Worm (Caenorhabditis elegans) whole organism, late embryonic: ENCODE measurements around the gene scl-1.

ENCODE experiments used
- C38D4.7 ChIP-seq: fragments of 200-800 bp; sonication (Bioruptor generic); optimal IDR thresholded peaks from 2 replicates; lab custom pipeline; 2018; ENCODE audit warnings: mild to moderate bottlenecking, missing genetic modification characterization, moderate library complexity, missing compliant biosample characterization
- F13H6.1 ChIP-seq: sonication (generic microtip); optimal IDR thresholded peaks from 2 replicates; lab custom pipeline; 2016; ENCODE audit warnings: missing genetic modification characterization, missing compliant biosample characterization
- K09A11.1 ChIP-seq: sonication (generic microtip); optimal IDR thresholded peaks from 2 replicates; lab custom pipeline; 2017; ENCODE audit warnings: antibody characterized with exemption, mild to moderate bottlenecking, missing genetic modification characterization, missing compliant biosample characterization; ENCODE audit not compliant: insufficient read depth
- T23F11.4 ChIP-seq: fragments of 200-800 bp; sonication (Bioruptor generic); optimal IDR thresholded peaks from 2 replicates; lab custom pipeline; 2018; ENCODE audit warnings: mild to moderate bottlenecking, missing genetic modification characterization, missing compliant biosample characterization
- ama-1 ChIP-seq: fragments of 150-350 bp; optimal IDR thresholded peaks from 2 replicates; lab custom pipeline; 2014
- ceh-2 ChIP-seq: sonication (generic microtip); optimal IDR thresholded peaks from 2 replicates; lab custom pipeline; 2016; ENCODE audit warnings: missing genotype, missing genetic modification characterization, missing compliant biosample characterization
- ceh-24 ChIP-seq: sonication (generic microtip); optimal IDR thresholded peaks from 2 replicates; lab custom pipeline; 2016; ENCODE audit warnings: mild to moderate bottlenecking, missing genetic modification characterization, missing compliant biosample characterization
- ceh-30 ChIP-seq: fragments of 150-350 bp; optimal IDR thresholded peaks from 2 replicates; lab custom pipeline; 2014; ENCODE audit warnings: missing biosample characterization, missing genetic modification characterization
- ceh-34 ChIP-seq: sonication (generic microtip); optimal IDR thresholded peaks from 2 replicates; lab custom pipeline; 2016; ENCODE audit warnings: mild to moderate bottlenecking, missing genetic modification characterization, missing compliant biosample characterization
- ceh-48 ChIP-seq: sonication (generic microtip); optimal IDR thresholded peaks from 2 replicates; lab custom pipeline; 2016; ENCODE audit warnings: missing genetic modification characterization, inconsistent platforms, missing compliant biosample characterization
- che-1 ChIP-seq: sonication (generic microtip); optimal IDR thresholded peaks from 2 replicates; lab custom pipeline; 2016; ENCODE audit warnings: mild to moderate bottlenecking, missing genetic modification characterization, missing compliant biosample characterization
- dmd-4 ChIP-seq: sonication (generic microtip); optimal IDR thresholded peaks from 2 replicates; lab custom pipeline; 2016; ENCODE audit warnings: borderline replicate concordance, missing genetic modification characterization, missing compliant biosample characterization
- elt-2 ChIP-seq: sonication (generic microtip); optimal IDR thresholded peaks from 2 replicates; lab custom pipeline; 2016; ENCODE audit warnings: missing genetic modification reagents, missing genetic modification characterization, missing compliant biosample characterization
- elt-4 ChIP-seq: sonication (generic microtip); optimal IDR thresholded peaks from 2 replicates; lab custom pipeline; 2016; ENCODE audit warnings: missing genetic modification characterization, missing compliant biosample characterization
- eyg-1 ChIP-seq: sonication (generic microtip); optimal IDR thresholded peaks from 2 replicates; lab custom pipeline; 2016; ENCODE audit warnings: missing genotype, missing genetic modification characterization, missing compliant biosample characterization
- fax-1 ChIP-seq: sonication (generic microtip); optimal IDR thresholded peaks from 2 replicates; lab custom pipeline; 2016; ENCODE audit warnings: missing genotype, missing genetic modification characterization, missing compliant biosample characterization
- hlh-15 ChIP-seq: sonication (generic microtip); optimal IDR thresholded peaks from 2 replicates; lab custom pipeline; 2016; ENCODE audit warnings: missing genetic modification characterization, missing compliant biosample characterization
- hlh-30 ChIP-seq: sonication (generic microtip); optimal IDR thresholded peaks from 2 replicates; lab custom pipeline; 2017; ENCODE audit warnings: antibody characterized with exemption, missing genetic modification characterization, missing compliant biosample characterization; ENCODE audit not compliant: insufficient read depth
- hlh-8 ChIP-seq: sonication (generic microtip); optimal IDR thresholded peaks from 2 replicates; lab custom pipeline; 2016; ENCODE audit warnings: missing genotype, missing genetic modification characterization, missing compliant biosample characterization
- lin-11 ChIP-seq: fragments of 200-800 bp; sonication (Bioruptor generic); optimal IDR thresholded peaks from 2 replicates; lab custom pipeline; 2018; ENCODE audit warnings: mild to moderate bottlenecking, missing genetic modification characterization, missing compliant biosample characterization
- nfya-1 ChIP-seq: sonication (generic microtip); optimal IDR thresholded peaks from 2 replicates; lab custom pipeline; 2017; ENCODE audit warnings: missing genetic modification characterization, mild to moderate bottlenecking, missing compliant biosample characterization, antibody characterized with exemption, moderate library complexity
- nhr-11 ChIP-seq: fragments of 150-350 bp; optimal IDR thresholded peaks from 2 replicates; lab custom pipeline; 2014; ENCODE audit warnings: missing biosample characterization, missing genetic modification characterization
- nhr-232 ChIP-seq: sonication (generic microtip); optimal IDR thresholded peaks from 2 replicates; lab custom pipeline; 2016; ENCODE audit warnings: missing genetic modification characterization, missing compliant biosample characterization
- npax-4 ChIP-seq: sonication (generic microtip); optimal IDR thresholded peaks from 2 replicates; lab custom pipeline; 2016; ENCODE audit warnings: missing genetic modification characterization, missing compliant biosample characterization
- odd-2 ChIP-seq: sonication (generic microtip); optimal IDR thresholded peaks from 2 replicates; lab custom pipeline; 2017; ENCODE audit warnings: antibody characterized with exemption, mild to moderate bottlenecking, missing genetic modification characterization, missing compliant biosample characterization
- pag-3 ChIP-seq: sonication (generic microtip); optimal IDR thresholded peaks from 2 replicates; lab custom pipeline; 2016; ENCODE audit warnings: missing compliant biosample characterization, missing genetic modification characterization, borderline replicate concordance
- pat-9 ChIP-seq: fragments of 200-800 bp; sonication (Bioruptor generic); optimal IDR thresholded peaks from 2 replicates; lab custom pipeline; 2018; ENCODE audit warnings: mild to moderate bottlenecking, missing genetic modification characterization, moderate library complexity, missing compliant biosample characterization
- pax-1 ChIP-seq: fragments of 150-350 bp; optimal IDR thresholded peaks from 2 replicates; lab custom pipeline; 2014; ENCODE audit warnings: missing biosample characterization, missing genetic modification characterization
- pha-4 ChIP-seq: fragments of 150-350 bp; optimal IDR thresholded peaks from 2 replicates; lab custom pipeline; 2018; ENCODE audit warnings: missing biosample characterization, missing genetic modification reagents, missing genetic modification characterization
- pqm-1 ChIP-seq: sonication (generic microtip); optimal IDR thresholded peaks from 2 replicates; lab custom pipeline; 2016; ENCODE audit warnings: missing genetic modification characterization, missing compliant biosample characterization
- pros-1 ChIP-seq: fragments of 150-350 bp; optimal IDR thresholded peaks from 2 replicates; lab custom pipeline; 2014; ENCODE audit warnings: missing biosample characterization, missing genetic modification reagents, missing genetic modification characterization
- rnt-1 ChIP-seq: sonication (generic microtip); optimal IDR thresholded peaks from 2 replicates; lab custom pipeline; 2016; ENCODE audit warnings: missing genetic modification characterization, missing compliant biosample characterization
- sox-2 ChIP-seq: fragments of 200-800 bp; sonication (Bioruptor generic); IDR thresholded peaks from 2 replicates; pipeline ENCODE4 v1.3.6; 2022; ENCODE audit warnings: missing genetic modification reagents, missing genetic modification characterization, missing compliant biosample characterization
- syd-9 ChIP-seq: sonication (generic microtip); optimal IDR thresholded peaks from 2 replicates; lab custom pipeline; 2016; ENCODE audit warnings: mild to moderate bottlenecking, missing genetic modification characterization, moderate library complexity, missing compliant biosample characterization
- tbx-2 ChIP-seq: sonication (generic microtip); optimal IDR thresholded peaks from 2 replicates; lab custom pipeline; 2016; ENCODE audit warnings: missing genetic modification characterization, missing compliant biosample characterization
- tbx-7 ChIP-seq: sonication (generic microtip); optimal IDR thresholded peaks from 2 replicates; lab custom pipeline; 2016; ENCODE audit warnings: missing genotype, missing genetic modification characterization, missing compliant biosample characterization

Gene scl-1

ce11 chrIV:13063714-13064113 lies 7.6 kb downstream of the scl-1 start, which contains the start of gene scl-5:
Gene scl-5, plus strand, starts transcription at chrIV:13064014.
- TF ChIP-seq ceh-24 (tag; lab: Kevin White, UChicago): no peak
- TF ChIP-seq ceh-34 (tag; lab: Kevin White, UChicago): no peak
- no peak for TF ChIP-seq F13H6.1
- no peak for TF ChIP-seq eyg-1
- no peak for TF ChIP-seq fax-1 (tag; lab: Kevin White, UChicago)
- no peak for TF ChIP-seq hlh-30 (tag; lab: Kevin White, UChicago)
- no peak for TF ChIP-seq pax-1 (tag; lab: Kevin White, UChicago)
- TF ChIP-seq pag-3 (tag; lab: Kevin White, UChicago): no peak

ce11 chrIV:13066044-13066443 lies 9.9 kb downstream of the scl-1 start:
- TF ChIP-seq elt-4 (tag; lab: Kevin White, UChicago) (peak; percentile 37), fax-1 (tag; lab: Kevin White, UChicago) (no peak)

ce11 chrIV:13067200-13067599 lies 11.1 kb downstream of the scl-1 start, which contains the start of gene col-131:
Gene col-131, minus strand, starts transcription at chrIV:13067300.
- no peak for TF ChIP-seq sox-2
- no peak for TF ChIP-seq nhr-11 (tag; lab: Kevin White, UChicago)
- no peak for TF ChIP-seq elt-4 (tag; lab: Kevin White, UChicago)
- no peak for TF ChIP-seq odd-2 (tag; lab: Kevin White, UChicago)
- TF ChIP-seq eyg-1: no peak
- TF ChIP-seq pha-4 (tag; lab: Kevin White, UChicago): no peak
- no peak for TF ChIP-seq elt-2 (tag; lab: Kevin White, UChicago)
- no peak for TF ChIP-seq ceh-2 (tag; lab: Kevin White, UChicago)
- TF ChIP-seq che-1 (tag; lab: Kevin White, UChicago): no peak

- TF ChIP-seq K09A11.1 (tag; lab: Kevin White, UChicago): no peak
- no peak for TF ChIP-seq ceh-30 (tag; lab: Kevin White, UChicago)
- no peak for TF ChIP-seq ceh-48 (tag; lab: Kevin White, UChicago)
- TF ChIP-seq C38D4.7 (GFP tag; lab: Kevin White, UChicago): no peak
- TF ChIP-seq elt-4 (tag; lab: Kevin White, UChicago): no peak
- TF ChIP-seq lin-11: no peak
- TF ChIP-seq pax-1 (tag; lab: Kevin White, UChicago): no peak
- TF ChIP-seq hlh-8 (tag; lab: Kevin White, UChicago): no peak
- no peak for TF ChIP-seq npax-4 (tag; lab: Kevin White, UChicago)
- TF ChIP-seq, all 69 proteins: peak for 0
Measured at ce11 chrIV:13068451-13068850, 12.3 kb downstream of the scl-1 start, which contains the start of gene scl-6. Gene scl-6, plus strand, starts transcription at chrIV:13068751.

- TF ChIP-seq ceh-24 (tag; lab: Kevin White, UChicago) (no peak), T23F11.4 (no peak), pat-9 (tag; lab: Kevin White, UChicago) (no peak), rnt-1 (no peak), elt-4 (tag; lab: Kevin White, UChicago) (no peak), ceh-34 (tag; lab: Kevin White, UChicago) (no peak), nfya-1 (tag; lab: Kevin White, UChicago) (no peak), dmd-4 (tag; lab: Kevin White, UChicago) (no peak), nhr-232 (tag; lab: Kevin White, UChicago) (no peak), pros-1 (tag; lab: Kevin White, UChicago) (no peak), hlh-15 (tag; lab: Kevin White, UChicago) (no peak), ama-1 (no peak), syd-9 (tag; lab: Kevin White, UChicago) (no peak), pqm-1 (no peak), tbx-2 (tag; lab: Kevin White, UChicago) (no peak), tbx-7 (tag; lab: Kevin White, UChicago) (no peak), sox-2 (no peak)
Measured at ce11 chrIV:13070142-13070541, 14.0 kb downstream of the scl-1 start, which contains the start of gene scl-7. Gene scl-7, plus strand, starts transcription at chrIV:13070442.
